Worm (Caenorhabditis elegans) whole organism, L4 larva: Measurements from ENCODE around the gene his-71.

Experiments used
- F10B5.3 ChIP-seq: sonication (generic microtip); optimal IDR thresholded peaks from 2 replicates; lab custom pipeline; 2016; ENCODE audit warnings: mild to moderate bottlenecking, missing genetic modification characterization, missing compliant biosample characterization
- F26F4.8 ChIP-seq: fragments of 200-800 bp; sonication (Bioruptor generic); conservative IDR thresholded peaks from 2 replicates; pipeline ENCODE4 v1.3.6; 2022; ENCODE audit warnings: missing genetic modification characterization, missing compliant biosample characterization
- F37D6.2 ChIP-seq: sonication (generic microtip); optimal IDR thresholded peaks from 2 replicates; lab custom pipeline; 2016; ENCODE audit warnings: mild to moderate bottlenecking, missing genetic modification characterization, missing compliant biosample characterization
- T20F7.1 ChIP-seq: fragments of 200-800 bp; sonication (Bioruptor generic); optimal IDR thresholded peaks from 2 replicates; lab custom pipeline; 2018; ENCODE audit warnings: mild to moderate bottlenecking, missing genetic modification characterization, missing compliant biosample characterization
- Y105C5A.15 ChIP-seq: fragments of 200-800 bp; sonication (Bioruptor generic); IDR thresholded peaks from 2 replicates; pipeline ENCODE4 v1.3.6; 2022; ENCODE audit warnings: missing genetic modification characterization, missing compliant biosample characterization
- Y48G9A.11 ChIP-seq: fragments of 200-800 bp; sonication (Bioruptor generic); IDR thresholded peaks from 2 replicates; pipeline ENCODE4 v1.3.6; 2022; ENCODE audit warnings: missing genetic modification reagents, missing genetic modification characterization, missing compliant biosample characterization
- Y5F2A.4 ChIP-seq: fragments of 200-800 bp; sonication (Bioruptor generic); optimal IDR thresholded peaks from 2 replicates; lab custom pipeline; 2018; ENCODE audit warnings: mild to moderate bottlenecking, missing genetic modification characterization, missing compliant biosample characterization
- aha-1 ChIP-seq: fragments of 150-350 bp; peaks from one replicate; lab custom pipeline; 2014; ENCODE audit warnings: missing biosample characterization, missing genetic modification characterization
- ceh-28 ChIP-seq: fragments of 150-350 bp; optimal IDR thresholded peaks from 2 replicates; lab custom pipeline; 2014; ENCODE audit warnings: missing biosample characterization, missing genetic modification reagents, missing genetic modification characterization
- ceh-32 ChIP-seq: sonication (generic microtip); optimal IDR thresholded peaks from 2 replicates; lab custom pipeline; 2016; ENCODE audit warnings: mild to moderate bottlenecking, missing genetic modification characterization, missing compliant biosample characterization; ENCODE audit not compliant: poor library complexity
- ceh-62 ChIP-seq: sonication (generic microtip); optimal IDR thresholded peaks from 2 replicates; lab custom pipeline; 2017; ENCODE audit warnings: missing biosample characterization, missing genetic modification characterization
- ceh-82 ChIP-seq: sonication (generic microtip); optimal IDR thresholded peaks from 2 replicates; lab custom pipeline; 2017; ENCODE audit warnings: missing biosample characterization, missing genetic modification characterization
- ces-1 ChIP-seq: fragments of 150-350 bp; sonication (generic microtip); optimal IDR thresholded peaks from 4 replicates; lab custom pipeline; 2014; ENCODE audit warnings: missing biosample characterization, missing genetic modification reagents, missing genetic modification characterization
- cey-2 ChIP-seq: sonication (generic microtip); optimal IDR thresholded peaks from 3 replicates; lab custom pipeline; 2017; ENCODE audit warnings: missing genetic modification characterization, mild to moderate bottlenecking, missing compliant biosample characterization, antibody characterized with exemption, borderline replicate concordance; ENCODE audit not compliant: insufficient read depth
- daf-16 ChIP-seq, 3 experiments: sonication (generic microtip); optimal IDR thresholded peaks; 2 replicates each; lab custom pipeline; 2016 to 2017; ENCODE audit warnings: missing genetic modification characterization in 3 of 3, missing genetic modification reagents in 3 of 3, mild to moderate bottlenecking in 2 of 3, missing compliant biosample characterization in 2 of 3, missing biosample characterization in 1 of 3, moderate library complexity in 1 of 3
- daf-8 ChIP-seq: fragments of 200-800 bp; sonication (Bioruptor generic); IDR thresholded peaks from 2 replicates; pipeline ENCODE4 v1.3.6; 2022; ENCODE audit warnings: missing genetic modification characterization, missing compliant biosample characterization
- dve-1 ChIP-seq: sonication (generic microtip); optimal IDR thresholded peaks from 2 replicates; lab custom pipeline; 2017; ENCODE audit warnings: antibody characterized with exemption, mild to moderate bottlenecking, missing genetic modification characterization, missing compliant biosample characterization; ENCODE audit not compliant: insufficient read depth
- egl-43 ChIP-seq: fragments of 200-800 bp; sonication (Bioruptor generic); IDR thresholded peaks from 2 replicates; pipeline ENCODE4 v1.3.6; 2022; ENCODE audit warnings: missing genetic modification reagents, missing genetic modification characterization, missing compliant biosample characterization
- fkh-10 ChIP-seq: fragments of 150-350 bp; optimal IDR thresholded peaks from 2 replicates; lab custom pipeline; 2014; ENCODE audit warnings: missing biosample characterization, missing genetic modification reagents, missing genetic modification characterization
- gei-8 ChIP-seq: fragments of 200-800 bp; sonication (Bioruptor generic); optimal IDR thresholded peaks from 2 replicates; lab custom pipeline; 2018; ENCODE audit warnings: mild to moderate bottlenecking, missing genetic modification characterization, missing compliant biosample characterization
- hlh-11 ChIP-seq: fragments of 200-800 bp; sonication (Bioruptor generic); optimal IDR thresholded peaks from 2 replicates; lab custom pipeline; 2018; ENCODE audit warnings: mild to moderate bottlenecking, missing genetic modification characterization, missing compliant biosample characterization
- hlh-30 ChIP-seq: sonication (generic microtip); optimal IDR thresholded peaks from 2 replicates; lab custom pipeline; 2017; ENCODE audit warnings: antibody characterized with exemption, mild to moderate bottlenecking, missing genetic modification characterization, missing compliant biosample characterization; ENCODE audit not compliant: insufficient read depth
- lin-1 ChIP-seq: fragments of 200-800 bp; sonication (Bioruptor generic); IDR thresholded peaks from 2 replicates; pipeline ENCODE4 v1.3.6; 2022; ENCODE audit warnings: missing genetic modification reagents, missing genetic modification characterization, missing compliant biosample characterization
- lin-38 ChIP-seq: fragments of 200-800 bp; sonication (Bioruptor generic); IDR thresholded peaks from 2 replicates; pipeline ENCODE4 v1.3.6; 2022; ENCODE audit warnings: missing genetic modification reagents, missing genetic modification characterization, missing compliant biosample characterization
- lir-3 ChIP-seq: sonication (generic microtip); optimal IDR thresholded peaks from 2 replicates; lab custom pipeline; 2016; ENCODE audit warnings: mild to moderate bottlenecking, missing genetic modification characterization, missing compliant biosample characterization
- lsy-2 ChIP-seq, 2 experiments: fragments of 150-350 bp in 1 of 2; sonication (generic microtip) in 1 of 2; optimal IDR thresholded peaks; 2 replicates each; lab custom pipeline; 2014 to 2017; ENCODE audit warnings: missing biosample characterization in 2 of 2, missing genetic modification characterization in 2 of 2
- madf-5 ChIP-seq, 2 experiments: fragments of 200-800 bp; sonication (Bioruptor generic); IDR thresholded peaks; 2 replicates each; pipeline ENCODE4 v1.3.6; 2022; ENCODE audit warnings: missing compliant biosample characterization in 2 of 2, missing genetic modification characterization in 2 of 2
- mdt-29 ChIP-seq: fragments of 200-800 bp; sonication (Bioruptor generic); IDR thresholded peaks from 2 replicates; pipeline ENCODE4 v1.3.6; 2022; ENCODE audit warnings: missing genetic modification reagents, missing genetic modification characterization, missing compliant biosample characterization
- nhr-10 ChIP-seq: fragments of 150-350 bp; optimal IDR thresholded peaks from 2 replicates; lab custom pipeline; 2014; ENCODE audit warnings: missing biosample characterization, missing genetic modification characterization
- nhr-11 ChIP-seq: fragments of 150-350 bp; optimal IDR thresholded peaks from 2 replicates; lab custom pipeline; 2014; ENCODE audit warnings: missing biosample characterization, missing genetic modification characterization
- nhr-237 ChIP-seq: sonication (generic microtip); optimal IDR thresholded peaks from 2 replicates; lab custom pipeline; 2017; ENCODE audit warnings: missing biosample characterization, missing genetic modification characterization
- nhr-25 ChIP-seq: sonication (generic microtip); optimal IDR thresholded peaks from 2 replicates; lab custom pipeline; 2017; ENCODE audit warnings: missing genetic modification characterization, mild to moderate bottlenecking, missing compliant biosample characterization, antibody characterized with exemption, moderate library complexity, borderline replicate concordance; ENCODE audit not compliant: insufficient read depth
- nhr-28 ChIP-seq: fragments of 150-350 bp; optimal IDR thresholded peaks from 2 replicates; lab custom pipeline; 2014; ENCODE audit warnings: missing biosample characterization, missing genetic modification characterization
- nhr-6 ChIP-seq: fragments of 150-350 bp; optimal IDR thresholded peaks from 2 replicates; lab custom pipeline; 2014; ENCODE audit warnings: missing biosample characterization, missing genetic modification characterization
- sdz-12 ChIP-seq: fragments of 200-800 bp; sonication (Bioruptor generic); optimal IDR thresholded peaks from 2 replicates; lab custom pipeline; 2018; ENCODE audit warnings: mild to moderate bottlenecking, missing genetic modification characterization, missing compliant biosample characterization
- set-16 ChIP-seq: fragments of 200-800 bp; sonication (Bioruptor generic); IDR thresholded peaks from 2 replicates; pipeline ENCODE4 v1.3.6; 2022; ENCODE audit warnings: missing genetic modification reagents, missing genetic modification characterization, missing compliant biosample characterization
- skn-1 ChIP-seq: fragments of 150-350 bp; optimal IDR thresholded peaks from 2 replicates; lab custom pipeline; 2014; ENCODE audit warnings: missing biosample characterization, missing genetic modification characterization
- snpc-4 ChIP-seq: fragments of 150-350 bp; optimal IDR thresholded peaks from 2 replicates; lab custom pipeline; 2014; ENCODE audit warnings: missing biosample characterization, missing genetic modification characterization
- spr-3 ChIP-seq: fragments of 200-800 bp; sonication (Bioruptor generic); optimal IDR thresholded peaks from 2 replicates; lab custom pipeline; 2018; ENCODE audit warnings: mild to moderate bottlenecking, missing genetic modification characterization, missing compliant biosample characterization
- zag-1 ChIP-seq: fragments of 150-350 bp; optimal IDR thresholded peaks from 2 replicates; lab custom pipeline; 2014; ENCODE audit warnings: missing biosample characterization, missing genetic modification characterization
- zip-11 ChIP-seq: fragments of 200-800 bp; sonication (Bioruptor generic); IDR thresholded peaks from 2 replicates; pipeline ENCODE4 v1.3.6; 2022; ENCODE audit warnings: missing genetic modification characterization, missing compliant biosample characterization
- ztf-11 ChIP-seq: fragments of 150-350 bp; optimal IDR thresholded peaks from 2 replicates; lab custom pipeline; 2014; ENCODE audit warnings: missing biosample characterization, missing genetic modification characterization
- ztf-7 ChIP-seq: fragments of 150-350 bp; optimal IDR thresholded peaks from 2 replicates; lab custom pipeline; 2014; ENCODE audit warnings: missing biosample characterization, missing genetic modification characterization

The his-71 gene

ce11 chrX:7951578-7951977 is 30.3 kb downstream of the his-71 start (continued):
- TF ChIP-seq ztf-11 (tag; lab: Kevin White, UChicago) = no peak
- TF ChIP-seq ces-1 (GFP tag; lab: Kevin White, UChicago) = no peak
- no peak for TF ChIP-seq nhr-25 (tag; lab: Kevin White, UChicago)
- no peak for TF ChIP-seq lir-3 (tag; lab: Kevin White, UChicago)
- peak; percentile 83 for TF ChIP-seq nhr-11 (tag; lab: Kevin White, UChicago)
- TF ChIP-seq F10B5.3 (tag; lab: Kevin White, UChicago) = no peak
- TF ChIP-seq ceh-28 (tag; lab: Kevin White, UChicago) = peak; percentile 25
- no peak for TF ChIP-seq Y5F2A.4 (GFP tag; lab: Kevin White, UChicago)

- no peak for TF ChIP-seq ces-1 (GFP tag; lab: Kevin White, UChicago)
- no peak for TF ChIP-seq mdt-29 (GFP tag; lab: Robert Waterston, UW)
- TF ChIP-seq nhr-237 = no peak
- peak; percentile 17 for TF ChIP-seq hlh-11 (tag; lab: Kevin White, UChicago)
- no peak for TF ChIP-seq lin-38 (GFP tag; lab: Robert Waterston, UW)
- peak in 1 of 2 experiments; percentile 29 for TF ChIP-seq daf-16 (GFP tag; optimal IDR thresholded peaks at IDR 0.05; lab: Kevin White, UChicago)
- TF ChIP-seq daf-16 (tag; optimal IDR thresholded peaks at IDR 0.05; lab: Kevin White, UChicago) = no peak
- peak; percentile 30 for TF ChIP-seq aha-1
- no peak for TF ChIP-seq snpc-4 (tag; lab: Kevin White, UChicago)
Measured at ce11 chrX:7945438-7945837, 36.4 kb downstream of the his-71 start.

ce11 chrX:7944999-7945398 is 36.9 kb downstream of the his-71 start, which contains the start of gene tnt-3:
TSS of gene tnt-3 (minus strand) at chrX:7945099.
- TF ChIP-seq Y105C5A.15 (GFP tag; lab: Robert Waterston, UW) = no peak
- TF ChIP-seq lin-1 (GFP tag; lab: Robert Waterston, UW) = no peak
- no peak for TF ChIP-seq skn-1 (tag; lab: Kevin White, UChicago)
- TF ChIP-seq nhr-28 (tag; lab: Kevin White, UChicago) = no peak
- TF ChIP-seq sdz-12 = no peak
- no peak for TF ChIP-seq hlh-11 (tag; lab: Kevin White, UChicago)
- no peak for TF ChIP-seq gei-8 (GFP tag; lab: Kevin White, UChicago)
- TF ChIP-seq dve-1 = no peak
- TF ChIP-seq lin-38 (GFP tag; lab: Robert Waterston, UW) = no peak
- no peak for TF ChIP-seq nhr-6 (tag; lab: Kevin White, UChicago)

- TF ChIP-seq aha-1 (peak; percentile 90), spr-3 (GFP tag; lab: Kevin White, UChicago) (no peak)
- TF ChIP-seq, all 104 proteins: peak for 1
Measured at ce11 chrX:7942675-7943074, 39.2 kb downstream of the his-71 start.

ce11 chrX:7932453-7932852 is 49.4 kb downstream of the his-71 start:
- TF ChIP-seq F26F4.8 (GFP tag; lab: Robert Waterston, UW) (no peak), daf-8 (no peak), Y48G9A.11 (GFP tag; lab: Robert Waterston, UW) (no peak), ceh-62 (tag; lab: Kevin White, UChicago) (no peak), hlh-30 (tag; lab: Kevin White, UChicago) (no peak), F37D6.2 (no peak), zip-11 (no peak), ceh-32 (tag; lab: Kevin White, UChicago) (no peak), lsy-2 (tag; optimal IDR thresholded peaks at IDR 0.05; lab: Kevin White, UChicago) (no peak), T20F7.1 (no peak), ceh-82 (tag; lab: Kevin White, UChicago) (no peak), daf-16 (GFP tag; optimal IDR thresholded peaks at IDR 0.05; lab: Kevin White, UChicago) (no peak), daf-16 (tag; optimal IDR thresholded peaks at IDR 0.05; lab: Kevin White, UChicago) (no peak), set-16 (GFP tag; lab: Robert Waterston, UW) (no peak), cey-2 (tag; lab: Kevin White, UChicago) (no peak), madf-5 (GFP tag; IDR thresholded peaks at IDR 0.05; lab: Robert Waterston, UW) (no peak), fkh-10 (no peak), ztf-7 (tag; lab: Kevin White, UChicago) (no peak), egl-43 (GFP tag; lab: Robert Waterston, UW) (no peak), zag-1 (tag; lab: Kevin White, UChicago) (no peak), nhr-10 (tag; lab: Kevin White, UChicago) (no peak)
- TF ChIP-seq, all 104 proteins: peak for 0
